Fruit fly (Drosophila melanogaster): ENCODE results near the gene CG14210.

CG14210 gene

dm6 chrX:19608042-19608609, 7.9 kb upstream of the CG14210 start (continued):
- no peak for TF ChIP-seq CG5180 (GFP tag; optimal IDR thresholded peaks at IDR 0.05)
- no peak for TF ChIP-seq GATAe (GFP tag; conservative IDR thresholded peaks at IDR 0.05)
- TF ChIP-seq CG13296 (GFP tag; optimal IDR thresholded peaks at IDR 0.05) = peak; percentile 35
- no peak for TF ChIP-seq CG7928 (GFP tag; optimal IDR thresholded peaks at IDR 0.05)
- TF ChIP-seq CG14014 (GFP tag; IDR thresholded peaks at IDR 0.05) = no peak
- TF ChIP-seq Kr (GFP tag; optimal IDR thresholded peaks at IDR 0.05) = no peak
- TF ChIP-seq trh (GFP tag; optimal IDR thresholded peaks at IDR 0.05) = no peak
- no peak for TF ChIP-seq bigmax (GFP tag; optimal IDR thresholded peaks at IDR 0.05)
- TF ChIP-seq CG18764 (GFP tag; optimal IDR thresholded peaks at IDR 0.05) = no peak
- peak; percentile 87; the same call in 1 of the 4 replicates for TF ChIP-seq chinmo (GFP tag; IDR thresholded peaks at IDR 0.05; ENCODE audit: partially characterized antibody)
- TF ChIP-seq crol (GFP tag; IDR thresholded peaks at IDR 0.05) = peak; percentile 61
- no peak for TF ChIP-seq HHEX (GFP tag; optimal IDR thresholded peaks at IDR 0.05)
- TF ChIP-seq caup (GFP tag; optimal IDR thresholded peaks at IDR 0.05; ENCODE audit: severe bottlenecking) = no peak
- peak; percentile 43 for TF ChIP-seq grn (GFP tag; optimal IDR thresholded peaks at IDR 0.05)
- peak; percentile 13; the same call in 1 of the 2 replicates for TF ChIP-seq Adf1 (GFP tag; IDR thresholded peaks at IDR 0.05)
- TF ChIP-seq CG6654 (GFP tag; optimal IDR thresholded peaks at IDR 0.05) = no peak
- TF ChIP-seq CG14441 (GFP tag; IDR thresholded peaks at IDR 0.05) = no peak
- no peak for TF ChIP-seq pho (GFP tag; optimal IDR thresholded peaks at IDR 0.05)
- no peak for TF ChIP-seq danr (GFP tag; IDR thresholded peaks at IDR 0.05)
- TF ChIP-seq Usf (GFP tag; optimal IDR thresholded peaks at IDR 0.05) = no peak
- no peak for TF ChIP-seq CG9876 (GFP tag; optimal IDR thresholded peaks at IDR 0.05)
- no peak for TF ChIP-seq CG10462 (GFP tag; optimal IDR thresholded peaks at IDR 0.05)
- TF ChIP-seq sima (GFP tag; optimal IDR thresholded peaks at IDR 0.05) = no peak
- TF ChIP-seq Xbp1 (GFP tag; optimal IDR thresholded peaks at IDR 0.05) = no peak
- TF ChIP-seq CG11247 (GFP tag; IDR thresholded peaks at IDR 0.05) = no peak
- TF ChIP-seq Atf6 (GFP tag; IDR thresholded peaks at IDR 0.05) = no peak
- no peak for TF ChIP-seq CG1647 (GFP tag; optimal IDR thresholded peaks at IDR 0.05)
- no peak for TF ChIP-seq org-1 (GFP tag; optimal IDR thresholded peaks at IDR 0.05)
- no peak for TF ChIP-seq gcm (GFP tag; optimal IDR thresholded peaks at IDR 0.05)
- no peak for TF ChIP-seq CG12942 (GFP tag; optimal IDR thresholded peaks at IDR 0.05)
- peak; percentile 29; the same call in 1 of the 2 replicates for TF ChIP-seq ato (GFP tag; IDR thresholded peaks at IDR 0.05; ENCODE audit: partially characterized antibody)
- no peak for TF ChIP-seq kah (GFP tag; optimal IDR thresholded peaks at IDR 0.05)
- no peak for TF ChIP-seq CG6272 (GFP tag; IDR thresholded peaks at IDR 0.05)
- TF ChIP-seq scrt (GFP tag; optimal IDR thresholded peaks at IDR 0.05) = no peak
- TF ChIP-seq CG1233 (GFP tag; optimal IDR thresholded peaks at IDR 0.05) = peak; percentile 19
- 0 out of 3 replicates have a peak, but pooled peaks have one; percentile 52 for TF ChIP-seq ci (GFP tag; IDR thresholded peaks at IDR 0.05)
- no peak for TF ChIP-seq Hand (GFP tag; optimal IDR thresholded peaks at IDR 0.05)
- no peak for TF ChIP-seq Mrtf (GFP tag; IDR thresholded peaks at IDR 0.05)
- no peak for TF ChIP-seq CG4730 (GFP tag; IDR thresholded peaks at IDR 0.05)
- no peak for TF ChIP-seq Gsc (GFP tag; IDR thresholded peaks at IDR 0.05)
- no peak for TF ChIP-seq seq (GFP tag; IDR thresholded peaks at IDR 0.05)
- no peak for TF ChIP-seq crc (GFP tag; optimal IDR thresholded peaks at IDR 0.05)
- peak; percentile 45; the same call in 1 of the 2 replicates for TF ChIP-seq amos (GFP tag; IDR thresholded peaks at IDR 0.05; ENCODE audit: partially characterized antibody)
- no peak for TF ChIP-seq Camta (GFP tag; optimal IDR thresholded peaks at IDR 0.05)
- peak; percentile 16 for TF ChIP-seq CG6854 (GFP tag; optimal IDR thresholded peaks at IDR 0.05)
- no peak for TF ChIP-seq luna (GFP tag; optimal IDR thresholded peaks at IDR 0.05)
- no peak for TF ChIP-seq CG16779 (GFP tag; IDR thresholded peaks at IDR 0.05)
- TF ChIP-seq CG3726 (GFP tag; IDR thresholded peaks at IDR 0.05) = no peak
- TF ChIP-seq Stat92E (GFP tag; optimal IDR thresholded peaks at IDR 0.05) = no peak
- no peak for TF ChIP-seq al (GFP tag; IDR thresholded peaks at IDR 0.05)
- no peak for TF ChIP-seq CG11723 (GFP tag; optimal IDR thresholded peaks at IDR 0.05)

Data from whole organism, embryonic.